Fruit fly (Drosophila melanogaster): ENCODE results near the gene RnrL.

The RnrL gene

DNA sequence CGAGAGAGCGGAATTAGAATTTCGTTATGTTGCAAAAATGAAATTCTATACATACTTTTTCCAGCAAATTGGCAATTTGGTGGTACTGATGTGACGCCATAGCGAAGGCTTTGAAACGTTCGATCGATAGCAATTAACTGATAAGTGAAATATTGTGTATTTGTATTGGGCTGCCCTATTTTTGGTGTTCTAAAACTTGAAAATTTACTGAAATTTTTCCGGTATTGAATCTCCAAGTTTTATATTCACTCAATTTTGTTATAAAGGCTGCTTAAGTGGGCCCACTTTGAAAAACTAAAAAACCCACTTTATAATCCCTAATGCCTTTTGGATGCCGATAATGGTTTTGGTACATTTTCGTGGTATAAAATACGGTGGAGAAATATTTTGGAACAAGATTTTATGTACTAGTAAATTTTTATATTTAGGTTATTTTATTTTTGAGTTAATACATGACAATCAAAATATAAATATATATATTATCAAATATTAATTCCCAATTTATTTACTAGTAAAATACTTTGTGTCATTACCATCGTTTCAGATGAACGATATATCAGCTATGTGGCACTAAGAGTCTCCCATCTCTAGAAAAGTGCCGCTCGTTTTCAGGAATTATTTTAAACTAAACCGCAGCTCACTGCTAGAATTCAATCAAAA, 34.8 kb upstream of the RnrL start, which contains the start of the genes Cand1 and pim (continued):
- 0 out of 2 replicates have a peak, but pooled peaks have one; percentile 16 for TF ChIP-seq CG2129 (GFP tag; IDR thresholded peaks at IDR 0.05; ENCODE audit: partially characterized antibody)
- TF ChIP-seq CG12155 (GFP tag; optimal IDR thresholded peaks at IDR 0.05): peak; percentile 23
- TF ChIP-seq TFAM (GFP tag; optimal IDR thresholded peaks at IDR 0.05): no peak
- peak; percentile 33 for TF ChIP-seq sug (tag; optimal IDR thresholded peaks at IDR 0.05)
- peak; percentile 69 for TF ChIP-seq CG17829 (tag; optimal IDR thresholded peaks at IDR 0.05)
- no peak for TF ChIP-seq gsb-n (tag; optimal IDR thresholded peaks at IDR 0.05)
- TF ChIP-seq phol (tag; optimal IDR thresholded peaks at IDR 0.05): peak; percentile 57
- TF ChIP-seq Stat92E (GFP tag; optimal IDR thresholded peaks at IDR 0.05): no peak
- 0 out of 3 replicates have a peak, but pooled peaks have one; percentile 12 for TF ChIP-seq CG14860 (GFP tag; IDR thresholded peaks at IDR 0.05; ENCODE audit: partially characterized antibody)
- no peak for TF ChIP-seq CG8089 (GFP tag; optimal IDR thresholded peaks at IDR 0.05)
- no peak for TF ChIP-seq Chrac-16 (GFP tag; optimal IDR thresholded peaks at IDR 0.05)
- no peak for TF ChIP-seq Ssrp (tag; optimal IDR thresholded peaks at IDR 0.05)
- TF ChIP-seq CG11695 (GFP tag; IDR thresholded peaks at IDR 0.05): no peak
- TF ChIP-seq usp (GFP tag; optimal IDR thresholded peaks at IDR 0.05): no peak
- no peak for TF ChIP-seq tll (GFP tag; optimal IDR thresholded peaks at IDR 0.05)
- TF ChIP-seq z (GFP tag; IDR thresholded peaks at IDR 0.05): no peak
- peak; percentile 4 for TF ChIP-seq CG2120 (GFP tag; optimal IDR thresholded peaks at IDR 0.05)
- no peak for TF ChIP-seq CG11504 (tag; optimal IDR thresholded peaks at IDR 0.05)
- TF ChIP-seq D19A (tag; optimal IDR thresholded peaks at IDR 0.05): peak; percentile 5
- TF ChIP-seq CG12236 (GFP tag; optimal IDR thresholded peaks at IDR 0.05): no peak
- TF ChIP-seq lola (GFP tag; optimal IDR thresholded peaks at IDR 0.05): peak in 1 of 3 experiments; percentile 19
- TF ChIP-seq Mrtf (GFP tag; IDR thresholded peaks at IDR 0.05): no peak
- peak; percentile 79 for TF ChIP-seq CG13287 (GFP tag; IDR thresholded peaks at IDR 0.05; ENCODE audit: partially characterized antibody)
- no peak for TF ChIP-seq CG10209 (GFP tag; optimal IDR thresholded peaks at IDR 0.05)
- TF ChIP-seq CG17186 (GFP tag; optimal IDR thresholded peaks at IDR 0.05): no peak
- TF ChIP-seq sc (optimal IDR thresholded peaks at IDR 0.05): no peak
- no peak for TF ChIP-seq sc (GFP tag; optimal IDR thresholded peaks at IDR 0.05)
- TF ChIP-seq CG10147 (GFP tag; optimal IDR thresholded peaks at IDR 0.05): peak; percentile 25
- peak; percentile 64; the same call in 2 of the 3 replicates for TF ChIP-seq Doc3 (GFP tag; IDR thresholded peaks at IDR 0.05; ENCODE audit: partially characterized antibody)
- peak; percentile 8 for TF ChIP-seq PHDP (tag; optimal IDR thresholded peaks at IDR 0.05)
- no peak for TF ChIP-seq GATAe (GFP tag; conservative IDR thresholded peaks at IDR 0.05)
- no peak for TF ChIP-seq Camta (GFP tag; optimal IDR thresholded peaks at IDR 0.05)
- no peak for TF ChIP-seq CG1529 (GFP tag; optimal IDR thresholded peaks at IDR 0.05)
- TF ChIP-seq zen (tag; optimal IDR thresholded peaks at IDR 0.05): peak; percentile 41
- TF ChIP-seq bbx (GFP tag; IDR thresholded peaks at IDR 0.05; ENCODE audit: partially characterized antibody): peak; percentile 66
- TF ChIP-seq jumu (GFP tag; optimal IDR thresholded peaks at IDR 0.05): no peak
- no peak for TF ChIP-seq cas (GFP tag; IDR thresholded peaks at IDR 0.05)
- no peak for TF ChIP-seq CG2889 (GFP tag; IDR thresholded peaks at IDR 0.05)
- TF ChIP-seq Hr3 (GFP tag; optimal IDR thresholded peaks at IDR 0.05): no peak
- no peak for TF ChIP-seq fd102C (GFP tag; optimal IDR thresholded peaks at IDR 0.05)
- no peak; the same call in 1 of the 2 replicates for TF ChIP-seq CG42726 (GFP tag; IDR thresholded peaks at IDR 0.05; ENCODE audit: partially characterized antibody)
- TF ChIP-seq CG34376 (GFP tag; optimal IDR thresholded peaks at IDR 0.05): no peak
- no peak for TF ChIP-seq da (GFP tag; optimal IDR thresholded peaks at IDR 0.05)
- no peak for TF ChIP-seq scrt (GFP tag; optimal IDR thresholded peaks at IDR 0.05)
- TF ChIP-seq aop (GFP tag; IDR thresholded peaks at IDR 0.05): no peak
- no peak for TF ChIP-seq CG7928 (GFP tag; optimal IDR thresholded peaks at IDR 0.05)
- TF ChIP-seq CG15601 (tag; optimal IDR thresholded peaks at IDR 0.05): peak; percentile 62
- no peak for TF ChIP-seq CG9876 (GFP tag; optimal IDR thresholded peaks at IDR 0.05)
- peak; percentile 52 for TF ChIP-seq YL-1 (GFP tag; optimal IDR thresholded peaks at IDR 0.05)

Data from whole organism, embryonic.